Worm (Caenorhabditis elegans) whole organism, L3 larva: ENCODE measurements around the gene C01G10.4.
A peak's percentile ranks its signal among the peaks of the same experiment; 100 is the strongest.

Source experiments
- aly-2 ChIP-seq: fragments of 150-350 bp; optimal IDR thresholded peaks from 2 replicates; lab custom pipeline; 2014; ENCODE audit warnings: missing biosample characterization, missing genetic modification characterization
- ama-1 ChIP-seq: fragments of 150-350 bp; optimal IDR thresholded peaks from 2 replicates; lab custom pipeline; 2018
- ceh-16 ChIP-seq: sonication (generic microtip); optimal IDR thresholded peaks from 2 replicates; lab custom pipeline; 2017; ENCODE audit warnings: missing biosample characterization, missing genetic modification characterization
- elt-2 ChIP-seq: sonication (generic microtip); optimal IDR thresholded peaks from 2 replicates; lab custom pipeline; 2016; ENCODE audit warnings: missing genetic modification reagents, mild to moderate bottlenecking, missing genetic modification characterization, missing compliant biosample characterization
- fkh-10 ChIP-seq: sonication (generic microtip); optimal IDR thresholded peaks from 2 replicates; lab custom pipeline; 2017; ENCODE audit warnings: missing biosample characterization, missing genetic modification reagents, missing genetic modification characterization
- nhr-28 ChIP-seq: fragments of 150-350 bp; optimal IDR thresholded peaks from 2 replicates; lab custom pipeline; 2014; ENCODE audit warnings: missing biosample characterization, missing genetic modification characterization
- nhr-77 ChIP-seq: fragments of 150-350 bp; optimal IDR thresholded peaks from 2 replicates; lab custom pipeline; 2014; ENCODE audit warnings: missing biosample characterization, missing genetic modification characterization
- pqm-1 ChIP-seq: fragments of 150-350 bp; optimal IDR thresholded peaks from 2 replicates; lab custom pipeline; 2017; ENCODE audit warnings: missing biosample characterization, missing genetic modification characterization, inconsistent platforms
- sea-2 ChIP-seq: fragments of 150-350 bp; sonication (generic microtip); optimal IDR thresholded peaks from 4 replicates; lab custom pipeline; 2014; ENCODE audit warnings: missing biosample characterization, missing genetic modification reagents, missing genetic modification characterization
- snpc-4 ChIP-seq: fragments of 150-350 bp; optimal IDR thresholded peaks from 2 replicates; lab custom pipeline; 2014; ENCODE audit warnings: missing biosample characterization, missing genetic modification characterization
- unc-39 ChIP-seq: sonication (generic microtip); optimal IDR thresholded peaks from 4 replicates; lab custom pipeline; 2017; ENCODE audit warnings: missing biosample characterization, missing genetic modification characterization

C01G10.4 gene

ce11 chrV:15136772-15137171 lies 47.2 kb downstream of the C01G10.4 start, which contains the start of gene aipl-1 (continued):
- TF ChIP-seq sea-2 (GFP tag; lab: Kevin White, UChicago): no peak
- TF ChIP-seq ama-1: no peak
- TF ChIP-seq unc-39 (tag; lab: Kevin White, UChicago): no peak
- TF ChIP-seq nhr-28 (tag; lab: Kevin White, UChicago): no peak
- no peak for TF ChIP-seq nhr-77
- peak; percentile 79 for TF ChIP-seq snpc-4
- TF ChIP-seq fkh-10 (GFP tag; lab: Kevin White, UChicago): peak; percentile 60
- peak; percentile 74 for TF ChIP-seq pqm-1
- peak; percentile 43 for TF ChIP-seq elt-2
- TF ChIP-seq ceh-16 (tag; lab: Kevin White, UChicago): no peak
- no peak for TF ChIP-seq aly-2 (tag; lab: Kevin White, UChicago)
